Fruit fly (Drosophila melanogaster) whole organism, adult: Measurements from ENCODE around the gene Pex5.

Source experiments
- CG11617 ChIP-seq: fragments of 200-800 bp; sonication (Bioruptor generic); optimal IDR thresholded peaks from 2 replicates; lab custom pipeline; 2017; ENCODE audit warnings: mild to moderate bottlenecking, missing biosample characterization, missing genetic modification reagents, missing genetic modification characterization
- CG1620 ChIP-seq: fragments of 200-800 bp; sonication (Bioruptor generic); optimal IDR thresholded peaks from 2 replicates; lab custom pipeline; 2016; ENCODE audit warnings: missing biosample characterization, missing genetic modification characterization
- Crg-1 ChIP-seq: fragments of 200-800 bp; sonication (Bioruptor generic); optimal IDR thresholded peaks from 2 replicates; lab custom pipeline; 2016; ENCODE audit warnings: missing biosample characterization, missing genetic modification characterization
- Hr96 ChIP-seq: fragments of 200-800 bp; sonication (Bioruptor generic); optimal IDR thresholded peaks from 2 replicates; lab custom pipeline; 2016; ENCODE audit warnings: missing biosample characterization, missing genetic modification characterization
- bab1 ChIP-seq: fragments of 200-800 bp; sonication (Bioruptor generic); optimal IDR thresholded peaks from 3 replicates; lab custom pipeline; 2019; ENCODE audit warnings: missing biosample characterization, mild to moderate bottlenecking, missing genetic modification characterization, moderate library complexity
- kay ChIP-seq: fragments of 200-800 bp; sonication (Bioruptor generic); peaks from one replicate; lab custom pipeline; 2016; ENCODE audit warnings: missing biosample characterization, missing genetic modification characterization, borderline replicate concordance
- pad ChIP-seq: fragments of 200-800 bp; sonication (Bioruptor generic); optimal IDR thresholded peaks from 3 replicates; lab custom pipeline; 2017; ENCODE audit warnings: missing biosample characterization, missing genetic modification characterization, mild to moderate bottlenecking, moderate library complexity, missing genetic modification reagents
- toe ChIP-seq: fragments of 200-800 bp; sonication (Bioruptor generic); optimal IDR thresholded peaks from 2 replicates; lab custom pipeline; 2016; ENCODE audit warnings: missing biosample characterization, missing genetic modification characterization

dm6 chrX:1893532-1893931 is 24.7 kb upstream of the Pex5 start:
- TF ChIP-seq CG11617 (GFP tag; lab: Kevin White, UChicago) (no peak), toe (GFP tag; lab: Kevin White, UChicago) (no peak), Hr96 (GFP tag; lab: Kevin White, UChicago) (no peak), CG1620 (GFP tag; lab: Kevin White, UChicago) (no peak), pad (no peak), kay (GFP tag; lab: Kevin White, UChicago) (no peak), bab1 (GFP tag; lab: Kevin White, UChicago) (no peak), Crg-1 (no peak)
